Fruit fly (Drosophila melanogaster): ENCODE measurements around the gene CG15461.

DNA sequence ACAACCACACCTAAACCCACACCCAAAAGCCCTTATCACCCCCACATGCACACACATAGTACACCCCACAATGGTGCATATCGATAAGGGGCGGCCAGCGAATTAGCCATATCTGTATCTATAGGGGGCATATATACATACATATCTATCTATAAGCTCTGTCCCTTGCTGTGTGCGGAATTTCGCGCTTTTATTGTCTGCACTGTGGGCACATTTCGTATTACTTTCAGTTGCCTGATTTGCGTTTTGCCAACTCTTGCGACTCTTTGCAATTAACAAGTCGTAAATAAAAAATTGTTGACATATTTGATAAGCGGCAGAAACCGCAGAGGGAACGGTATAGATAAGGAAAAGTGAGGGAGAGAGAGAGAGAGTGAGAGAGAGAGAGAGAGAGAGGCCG, 4.6 kb upstream of the CG15461 start:
- TF ChIP-seq CG8478 (optimal IDR thresholded peaks at IDR 0.05) (no peak), CTCF (optimal IDR thresholded peaks at IDR 0.05) (no peak)

Data from S2 (cell line).